Fruit fly (Drosophila melanogaster) whole organism, adult: ENCODE data around the gene H2.0.
A peak's percentile ranks its signal among the peaks of the same experiment; 100 is the strongest.

Experiments
- Crg-1 ChIP-seq: fragments of 200-800 bp; sonication (Bioruptor generic); optimal IDR thresholded peaks from 2 replicates; lab custom pipeline; 2016; ENCODE audit warnings: missing biosample characterization, missing genetic modification characterization
- Mnt ChIP-seq: fragments of 200-800 bp; sonication (Bioruptor generic); optimal IDR thresholded peaks from 2 replicates; lab custom pipeline; 2016; ENCODE audit warnings: missing biosample characterization, mild to moderate bottlenecking, missing genetic modification characterization
- ovo ChIP-seq: fragments of 200-800 bp; sonication (Bioruptor generic); optimal IDR thresholded peaks from 2 replicates; lab custom pipeline; 2016; ENCODE audit warnings: missing biosample characterization, missing genetic modification characterization

- TF ChIP-seq ovo (peak; percentile 18), Mnt (GFP tag; lab: Kevin White, UChicago) (peak; percentile 97), Crg-1 (GFP tag; lab: Kevin White, UChicago) (no peak)
Measured at dm6 chr2L:5981433-5982333, 37.5 kb downstream of the H2.0 start, which contains the start of gene eIF4A.
